Worm (Caenorhabditis elegans): ENCODE results near the gene ift-74.

Gene ift-74

ce11 chrII:6706552-6707091 is 26.8 kb downstream of the ift-74 start:
- TF ChIP-seq fkh-10 (GFP tag; optimal IDR thresholded peaks at IDR 0.05) = peak; percentile 39
- TF ChIP-seq lin-14 (GFP tag; optimal IDR thresholded peaks at IDR 0.05) = peak; percentile 64
- no peak for TF ChIP-seq ces-1 (GFP tag; optimal IDR thresholded peaks at IDR 0.05)
- no peak for TF ChIP-seq ets-5 (GFP tag; IDR thresholded peaks at IDR 0.05)
- TF ChIP-seq tbx-2 (tag; optimal IDR thresholded peaks at IDR 0.05) = peak; percentile 21

- TF ChIP-seq C04F5.9 (tag; optimal IDR thresholded peaks at IDR 0.05) (no peak), lin-13 (GFP tag; optimal IDR thresholded peaks at IDR 0.05) (peak; percentile 3), zip-4 (GFP tag; optimal IDR thresholded peaks at IDR 0.05) (no peak), unc-30 (tag; optimal IDR thresholded peaks at IDR 0.05) (no peak), hlh-4 (tag; optimal IDR thresholded peaks at IDR 0.05) (no peak), nhr-76 (tag; optimal IDR thresholded peaks at IDR 0.05) (no peak), snpc-4 (tag; optimal IDR thresholded peaks at IDR 0.05) (no peak), ama-1 (optimal IDR thresholded peaks at IDR 0.05) (no peak), sup-37 (GFP tag; optimal IDR thresholded peaks at IDR 0.05) (no peak), lin-15B (tag; optimal IDR thresholded peaks at IDR 0.05) (no peak), lin-14 (GFP tag; optimal IDR thresholded peaks at IDR 0.05) (peak; percentile 92), pqm-1 (tag; optimal IDR thresholded peaks at IDR 0.05) (no peak), fos-1 (tag; optimal IDR thresholded peaks at IDR 0.05) (no peak), aly-2 (tag; optimal IDR thresholded peaks at IDR 0.05) (no peak), nhr-237 (tag; optimal IDR thresholded peaks at IDR 0.05) (no peak), unc-86 (tag; optimal IDR thresholded peaks at IDR 0.05) (peak; percentile 5), skn-1 (tag; optimal IDR thresholded peaks at IDR 0.05) (no peak), mep-1 (tag; optimal IDR thresholded peaks at IDR 0.05) (no peak), egl-13 (tag; optimal IDR thresholded peaks at IDR 0.05) (no peak), nhr-12 (tag; optimal IDR thresholded peaks at IDR 0.05) (no peak), fkh-4 (tag; optimal IDR thresholded peaks at IDR 0.05; ENCODE audit: borderline replicate concordance) (no peak), elt-3 (tag; optimal IDR thresholded peaks at IDR 0.05) (no peak), ets-5 (GFP tag; IDR thresholded peaks at IDR 0.05) (no peak), jun-1 (tag; optimal IDR thresholded peaks at IDR 0.05) (no peak), ceh-82 (tag; optimal IDR thresholded peaks at IDR 0.05) (peak in 1 of 3 experiments; percentile 1), tbx-2 (tag; optimal IDR thresholded peaks at IDR 0.05) (peak; percentile 49), mdl-1 (tag; optimal IDR thresholded peaks at IDR 0.05) (no peak), egl-27 (tag; optimal IDR thresholded peaks at IDR 0.05) (no peak), mab-9 (GFP tag; IDR thresholded peaks at IDR 0.05) (no peak), nhr-90 (tag; optimal IDR thresholded peaks at IDR 0.05; ENCODE audit: poor library complexity) (no peak), elt-2 (tag; optimal IDR thresholded peaks at IDR 0.05) (no peak), irx-1 (tag; optimal IDR thresholded peaks at IDR 0.05) (peak; percentile 5), rnt-1 (tag; optimal IDR thresholded peaks at IDR 0.05) (peak; percentile 85), aha-1 (tag; optimal IDR thresholded peaks at IDR 0.05) (no peak), xbp-1 (tag; optimal IDR thresholded peaks at IDR 0.05) (no peak), unc-98 (GFP tag; IDR thresholded peaks at IDR 0.05) (no peak), tlp-1 (tag; optimal IDR thresholded peaks at IDR 0.05) (no peak), grh-1 (GFP tag; IDR thresholded peaks at IDR 0.05) (no peak), efl-3 (GFP tag; optimal IDR thresholded peaks at IDR 0.05) (no peak), snu-23 (GFP tag; optimal IDR thresholded peaks at IDR 0.05) (peak; percentile 28), pax-3 (tag; optimal IDR thresholded peaks at IDR 0.05) (no peak), nhr-77 (tag; optimal IDR thresholded peaks at IDR 0.05) (no peak), ceh-90 (tag; optimal IDR thresholded peaks at IDR 0.05) (no peak), lir-3 (tag; optimal IDR thresholded peaks at IDR 0.05; ENCODE audit: poor library complexity) (no peak), alr-1 (tag; optimal IDR thresholded peaks at IDR 0.05; ENCODE audit: borderline replicate concordance) (no peak), nhr-11 (tag; optimal IDR thresholded peaks at IDR 0.05) (no peak), fkh-10 (GFP tag; optimal IDR thresholded peaks at IDR 0.05) (no peak), zag-1 (tag; optimal IDR thresholded peaks at IDR 0.05) (no peak)
These were observed 27.9 kb downstream of the ift-74 start for ce11 chrII:6707496-6708260.

All from whole organism, L1 larva.